Worm (Caenorhabditis elegans) whole organism, L4/young adult: ENCODE results near the gene K05F1.13.

Source experiments
- W03F9.2 ChIP-seq: fragments of 150-350 bp; optimal IDR thresholded peaks from 2 replicates; lab custom pipeline; 2014; ENCODE audit warnings: missing biosample characterization, missing genetic modification characterization
- dao-5 ChIP-seq: sonication (generic microtip); optimal IDR thresholded peaks from 2 replicates; lab custom pipeline; 2016; ENCODE audit warnings: missing genotype, missing genetic modification characterization, moderate library complexity, missing compliant biosample characterization
- him-1 ChIP-seq: sonication (generic microtip); optimal IDR thresholded peaks from 2 replicates; lab custom pipeline; 2016; ENCODE audit warnings: missing genotype, missing genetic modification reagents, missing genetic modification characterization, missing compliant biosample characterization

K05F1.13 gene

DNA sequence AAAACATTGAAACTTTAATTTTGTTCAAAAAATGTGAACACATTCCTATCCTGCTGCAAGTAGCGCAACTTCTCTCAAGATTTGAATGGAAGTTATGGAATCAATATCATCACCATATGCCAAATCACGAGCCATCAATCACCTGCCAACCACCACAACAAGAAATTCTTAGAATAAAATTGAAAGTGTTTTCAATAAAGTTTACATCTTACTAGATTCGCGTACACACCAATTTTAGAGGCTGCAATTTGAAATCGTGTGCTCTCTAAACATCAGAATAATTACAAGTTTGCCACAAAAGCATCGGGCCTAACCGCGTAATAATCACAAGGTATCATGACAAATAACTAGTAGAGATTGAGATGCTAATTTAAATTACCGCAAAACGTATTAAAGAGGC lies 14.0 kb upstream of the K05F1.13 start:
- no peak for TF ChIP-seq W03F9.2
- TF ChIP-seq dao-5, result no peak
- no peak for TF ChIP-seq him-1 (tag; lab: Kevin White, UChicago)

DNA sequence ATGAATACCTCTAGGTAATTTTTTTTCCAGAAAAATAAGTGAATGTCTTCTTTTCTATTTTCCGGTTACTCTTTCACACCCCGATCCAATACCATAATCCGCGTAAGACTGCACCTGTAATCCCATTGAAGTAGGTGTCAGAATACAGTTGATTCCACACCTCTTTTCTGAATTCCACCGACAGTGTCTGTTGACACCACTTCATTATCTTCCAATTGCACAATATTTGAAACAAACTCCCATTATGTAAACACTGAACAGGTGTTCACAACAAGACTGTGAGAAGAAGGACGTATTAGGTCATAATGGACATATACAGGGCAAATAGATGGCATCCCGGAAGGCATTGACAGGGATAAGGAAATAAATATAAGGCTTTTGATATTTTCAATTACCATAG lies 11.5 kb upstream of the K05F1.13 start:
- TF ChIP-seq dao-5 (no peak), W03F9.2 (no peak), him-1 (tag; lab: Kevin White, UChicago) (no peak)

- TF ChIP-seq him-1 (tag; lab: Kevin White, UChicago) (peak; percentile 75), W03F9.2 (no peak), dao-5 (no peak)
Measured at ce11 chrII:5779866-5780265, 9.0 kb upstream of the K05F1.13 start.

- TF ChIP-seq dao-5, result peak; percentile 47
- TF ChIP-seq him-1 (tag; lab: Kevin White, UChicago), result peak; percentile 34
- peak; percentile 67 for TF ChIP-seq W03F9.2
Measured at ce11 chrII:5781935-5782921, 6.7 kb upstream of the K05F1.13 start, which contains the start of gene K05F1.6. Gene K05F1.6, plus strand, starts transcription at chrII:5782520.

- TF ChIP-seq W03F9.2, result no peak
- no peak for TF ChIP-seq dao-5
- no peak for TF ChIP-seq him-1 (tag; lab: Kevin White, UChicago)
Measured at ce11 chrII:5785504-5785903, 3.4 kb upstream of the K05F1.13 start.

DNA sequence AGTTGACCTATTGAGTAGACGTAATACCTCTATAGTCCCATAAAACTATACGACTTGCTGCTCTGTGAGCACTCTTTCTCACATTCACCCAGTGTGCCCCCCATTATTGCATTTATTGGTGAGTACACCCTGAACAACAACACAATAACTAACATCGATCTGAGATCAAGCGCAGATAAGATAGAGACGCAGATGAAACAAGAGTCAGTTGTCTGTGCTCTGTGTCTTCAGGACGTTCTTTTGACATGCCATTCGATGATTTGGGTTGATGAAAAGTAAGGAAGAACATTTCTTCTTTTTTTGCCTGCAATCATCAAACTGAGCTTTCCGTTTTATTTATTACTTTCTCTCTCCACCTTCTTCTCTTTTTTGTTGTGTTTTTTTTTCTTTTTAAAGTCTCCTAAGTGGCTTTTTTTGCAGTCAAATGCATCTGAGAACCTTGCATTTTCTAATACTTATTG lies 1.4 kb downstream of the K05F1.13 start, which contains the start of gene lect-2:
TSS of gene lect-2 (plus strand) at position 411 of the 461 bp plus-strand sequence.
- no peak for TF ChIP-seq W03F9.2
- TF ChIP-seq dao-5, result no peak
- TF ChIP-seq him-1 (tag; lab: Kevin White, UChicago), result no peak

- TF ChIP-seq dao-5, result no peak
- TF ChIP-seq him-1 (tag; lab: Kevin White, UChicago), result no peak
- TF ChIP-seq W03F9.2, result no peak
Measured at ce11 chrII:5792490-5792889, 3.6 kb downstream of the K05F1.13 start, which contains the start of gene K05F1.14. Gene K05F1.14, minus strand, starts transcription at chrII:5792590.

DNA sequence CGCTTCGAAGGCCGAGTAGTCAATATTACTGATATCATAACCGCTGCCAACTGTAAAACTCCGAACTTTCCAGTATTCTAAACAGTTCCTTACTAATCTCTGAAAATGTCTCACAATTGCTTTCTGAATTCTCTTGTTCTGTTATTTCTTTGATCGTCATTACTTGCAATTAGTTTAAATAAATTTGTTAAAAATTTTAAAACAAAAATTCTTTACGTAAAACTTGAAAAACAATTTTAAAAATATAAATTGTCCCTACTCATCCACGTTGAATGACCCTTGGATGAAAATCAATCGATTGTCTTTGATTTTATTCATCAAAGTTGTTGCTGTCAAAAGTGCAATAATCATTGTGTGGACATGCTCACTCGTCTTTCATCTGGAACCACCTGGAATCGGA lies 5.3 kb downstream of the K05F1.13 start, which contains the start of gene acdh-8:
TSS of gene acdh-8 (plus strand) at position 301 of the 400 bp plus-strand sequence.
- TF ChIP-seq dao-5, result no peak
- no peak for TF ChIP-seq him-1 (tag; lab: Kevin White, UChicago)
- no peak for TF ChIP-seq W03F9.2

ce11 chrII:5797348-5797977 lies 8.5 kb downstream of the K05F1.13 start, which contains the start of the genes msp-63 and msp-142:
Gene msp-63, minus strand, starts transcription at chrII:5797448.
Gene msp-142, plus strand, starts transcription at chrII:5797927.
- TF ChIP-seq him-1 (tag; lab: Kevin White, UChicago) (no peak), W03F9.2 (no peak), dao-5 (no peak)

- TF ChIP-seq him-1 (tag; lab: Kevin White, UChicago), result no peak
- TF ChIP-seq dao-5, result no peak
- TF ChIP-seq W03F9.2, result no peak
Measured at ce11 chrII:5799553-5799952, 10.6 kb downstream of the K05F1.13 start, which contains the start of gene K05F1.8. Gene K05F1.8, minus strand, starts transcription at chrII:5799653.

DNA sequence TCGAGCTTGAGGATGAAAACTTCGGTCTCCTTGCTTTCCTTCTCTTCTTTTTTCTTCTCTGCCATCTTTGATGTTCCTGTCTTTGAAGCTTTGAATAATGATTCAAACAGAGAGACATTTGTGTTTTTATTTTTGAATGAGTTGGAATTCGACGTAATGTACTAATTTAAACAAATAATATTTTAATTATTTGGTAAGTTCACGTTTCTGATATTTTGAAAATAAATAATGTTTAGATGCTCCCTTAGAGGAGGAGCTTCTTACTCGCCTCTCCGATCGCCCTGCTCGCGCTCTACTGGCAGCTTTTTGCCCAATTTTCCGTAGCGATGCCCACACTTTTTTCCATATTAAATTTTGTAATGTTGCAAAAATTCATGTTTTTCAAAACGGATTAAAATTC lies 12.2 kb downstream of the K05F1.13 start, which contains the start of the genes K05F1.9 and K05F1.1:
TSS of gene K05F1.9 (minus strand) at position 101 of the 400 bp plus-strand sequence.
TSS of gene K05F1.1 (plus strand) at position 308 of the 400 bp plus-strand sequence.
- TF ChIP-seq him-1 (tag; lab: Kevin White, UChicago) (no peak), W03F9.2 (no peak), dao-5 (no peak)

DNA sequence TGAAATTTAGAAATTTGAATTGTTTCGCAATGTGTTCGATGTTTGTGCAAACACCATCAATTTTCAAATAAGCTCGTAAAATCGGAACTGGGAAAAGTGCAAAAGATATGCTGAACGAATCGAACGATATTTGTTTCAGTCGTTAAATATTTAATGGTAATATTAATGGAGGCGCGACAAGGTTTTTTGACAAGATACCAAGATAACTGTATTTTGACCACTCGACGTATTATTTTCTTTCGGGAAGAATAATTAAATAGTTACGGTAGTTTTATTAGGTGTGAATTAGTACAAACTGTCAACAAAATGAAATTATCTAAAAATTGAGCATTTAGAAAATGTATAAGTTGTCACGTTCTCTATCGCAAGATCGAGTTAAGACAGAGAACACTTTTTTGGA lies 15.4 kb downstream of the K05F1.13 start:
- no peak for TF ChIP-seq him-1 (tag; lab: Kevin White, UChicago)
- no peak for TF ChIP-seq dao-5
- no peak for TF ChIP-seq W03F9.2

DNA sequence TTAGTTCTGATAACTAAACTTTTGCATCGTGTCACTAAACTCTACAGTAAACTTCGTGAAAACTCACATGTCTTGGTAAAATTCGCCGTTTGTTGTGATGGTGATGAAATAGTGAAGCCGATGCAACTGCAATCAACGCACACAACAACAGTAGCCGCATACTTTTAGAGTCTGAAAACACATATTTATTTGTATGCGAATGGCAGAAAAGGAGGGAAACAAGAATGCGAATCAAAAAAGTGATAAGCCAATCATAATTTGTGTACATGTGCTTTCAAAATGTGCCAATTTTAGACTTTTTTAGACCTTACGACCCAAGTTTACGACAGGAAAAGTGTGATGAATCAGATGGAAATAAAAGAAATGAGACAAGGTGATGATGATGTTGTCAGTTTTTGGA lies 16.4 kb downstream of the K05F1.13 start, which contains the start of gene K05F1.10:
TSS of gene K05F1.10 (minus strand) at position 171 of the 400 bp plus-strand sequence.
- TF ChIP-seq him-1 (tag; lab: Kevin White, UChicago) (no peak), dao-5 (no peak), W03F9.2 (no peak)

- TF ChIP-seq W03F9.2 (no peak), dao-5 (no peak), him-1 (tag; lab: Kevin White, UChicago) (no peak)
Measured at ce11 chrII:5806563-5806962, 17.6 kb downstream of the K05F1.13 start.
